Worm (Caenorhabditis elegans) whole organism, mixed stage, embryonic: Measurements from ENCODE around the gene pup-2.

Experiments used
- M03D4.4 ChIP-seq: sonication (generic microtip); optimal IDR thresholded peaks from 2 replicates; lab custom pipeline; 2017; ENCODE audit warnings: mild to moderate bottlenecking, missing genetic modification characterization, missing compliant biosample characterization
- bed-3 ChIP-seq: fragments of 200-800 bp; sonication (Bioruptor generic); optimal IDR thresholded peaks from 3 replicates; lab custom pipeline; 2018; ENCODE audit warnings: mild to moderate bottlenecking, missing genetic modification characterization, moderate library complexity, missing compliant biosample characterization
- blmp-1 ChIP-seq: fragments of 150-350 bp; optimal IDR thresholded peaks from 2 replicates; lab custom pipeline; 2014; ENCODE audit warnings: missing biosample characterization, missing genetic modification characterization
- ceh-39 ChIP-seq: fragments of 150-350 bp; optimal IDR thresholded peaks from 2 replicates; lab custom pipeline; 2014; ENCODE audit warnings: missing biosample characterization, missing genetic modification characterization
- ceh-43 ChIP-seq: fragments of 200-800 bp; sonication (Bioruptor generic); optimal IDR thresholded peaks from 2 replicates; lab custom pipeline; 2018; ENCODE audit warnings: mild to moderate bottlenecking, missing genetic modification characterization, moderate library complexity, missing compliant biosample characterization
- ceh-83 ChIP-seq: fragments of 200-800 bp; sonication (Bioruptor generic); optimal IDR thresholded peaks from 2 replicates; lab custom pipeline; 2018; ENCODE audit warnings: mild to moderate bottlenecking, missing genetic modification characterization, missing compliant biosample characterization
- ces-1 ChIP-seq: fragments of 150-350 bp; optimal IDR thresholded peaks from 2 replicates; lab custom pipeline; 2014; ENCODE audit warnings: missing biosample characterization, missing genetic modification reagents, missing genetic modification characterization
- cnd-1 ChIP-seq: fragments of 200-800 bp; sonication (Bioruptor generic); optimal IDR thresholded peaks from 2 replicates; lab custom pipeline; 2018; ENCODE audit warnings: mild to moderate bottlenecking, missing genetic modification characterization, missing compliant biosample characterization
- drap-1 ChIP-seq: fragments of 200-800 bp; sonication (Bioruptor generic); optimal IDR thresholded peaks from 3 replicates; lab custom pipeline; 2018; ENCODE audit warnings: mild to moderate bottlenecking, missing genetic modification characterization, missing compliant biosample characterization
- elt-1 ChIP-seq: sonication (generic microtip); optimal IDR thresholded peaks from 2 replicates; lab custom pipeline; 2017; ENCODE audit warnings: missing genetic modification characterization, mild to moderate bottlenecking, missing compliant biosample characterization, antibody characterized with exemption, moderate library complexity, borderline replicate concordance; ENCODE audit not compliant: insufficient read depth
- elt-3 ChIP-seq: fragments of 150-350 bp; optimal IDR thresholded peaks from 2 replicates; lab custom pipeline; 2014; ENCODE audit warnings: missing biosample characterization, missing genetic modification characterization
- flh-1 ChIP-seq: fragments of 200-800 bp; sonication (Bioruptor generic); optimal IDR thresholded peaks from 2 replicates; lab custom pipeline; 2018; ENCODE audit warnings: mild to moderate bottlenecking, missing genetic modification characterization, moderate library complexity, missing compliant biosample characterization
- hlh-1 ChIP-seq: fragments of 150-350 bp; optimal IDR thresholded peaks from 2 replicates; lab custom pipeline; 2014; ENCODE audit warnings: missing biosample characterization, missing genetic modification reagents, missing genetic modification characterization
- lin-13 ChIP-seq: fragments of 150-350 bp; optimal IDR thresholded peaks from 2 replicates; lab custom pipeline; 2014; ENCODE audit warnings: missing biosample characterization, missing genetic modification characterization
- lin-32 ChIP-seq: fragments of 200-800 bp; sonication (Bioruptor generic); optimal IDR thresholded peaks from 2 replicates; lab custom pipeline; 2018; ENCODE audit warnings: mild to moderate bottlenecking, missing genetic modification characterization, missing compliant biosample characterization
- lsy-2 ChIP-seq: fragments of 150-350 bp; optimal IDR thresholded peaks from 2 replicates; lab custom pipeline; 2014; ENCODE audit warnings: missing biosample characterization, missing genetic modification characterization
- mab-5 ChIP-seq: fragments of 150-350 bp; optimal IDR thresholded peaks from 2 replicates; lab custom pipeline; 2014; ENCODE audit warnings: missing biosample characterization, missing genetic modification characterization
- mep-1 ChIP-seq: fragments of 150-350 bp; optimal IDR thresholded peaks from 2 replicates; lab custom pipeline; 2017; ENCODE audit warnings: missing biosample characterization, missing genetic modification reagents, missing genetic modification characterization, inconsistent platforms
- nhr-12 ChIP-seq: fragments of 150-350 bp; optimal IDR thresholded peaks from 2 replicates; lab custom pipeline; 2014; ENCODE audit warnings: missing biosample characterization, missing genetic modification characterization
- nhr-2 ChIP-seq: fragments of 150-350 bp; optimal IDR thresholded peaks from 2 replicates; lab custom pipeline; 2014; ENCODE audit warnings: missing biosample characterization, missing genetic modification characterization
- nhr-237 ChIP-seq: fragments of 150-350 bp; optimal IDR thresholded peaks from 2 replicates; lab custom pipeline; 2014; ENCODE audit warnings: missing biosample characterization, missing genetic modification characterization
- nhr-76 ChIP-seq: sonication (generic microtip); optimal IDR thresholded peaks from 2 replicates; lab custom pipeline; 2017; ENCODE audit warnings: missing biosample characterization, missing genetic modification characterization
- pha-4 ChIP-seq: fragments of 150-350 bp; optimal IDR thresholded peaks from 2 replicates; lab custom pipeline; 2018; ENCODE audit warnings: missing biosample characterization, missing genetic modification reagents, missing genetic modification characterization
- sem-2 ChIP-seq: fragments of 200-800 bp; sonication (Bioruptor generic); optimal IDR thresholded peaks from 2 replicates; lab custom pipeline; 2018; ENCODE audit warnings: mild to moderate bottlenecking, missing genetic modification characterization, missing compliant biosample characterization
- snpc-4 ChIP-seq: fragments of 150-350 bp; optimal IDR thresholded peaks from 2 replicates; lab custom pipeline; 2014; ENCODE audit warnings: missing biosample characterization, missing genetic modification characterization
- sptf-1 ChIP-seq: sonication (generic microtip); optimal IDR thresholded peaks from 2 replicates; lab custom pipeline; 2017; ENCODE audit warnings: mild to moderate bottlenecking, missing genetic modification characterization, moderate library complexity, missing compliant biosample characterization
- tbx-8 ChIP-seq: fragments of 200-800 bp; sonication (Bioruptor generic); optimal IDR thresholded peaks from 2 replicates; lab custom pipeline; 2018; ENCODE audit warnings: mild to moderate bottlenecking, missing genetic modification characterization, moderate library complexity, missing compliant biosample characterization
- unc-120 ChIP-seq: sonication (generic microtip); optimal IDR thresholded peaks from 2 replicates; lab custom pipeline; 2017; ENCODE audit warnings: missing genetic modification characterization, missing compliant biosample characterization; ENCODE audit not compliant: poor library complexity, severe bottlenecking
- unc-39 ChIP-seq: fragments of 150-350 bp; optimal IDR thresholded peaks from 2 replicates; lab custom pipeline; 2014; ENCODE audit warnings: missing biosample characterization, missing genetic modification characterization
- unc-62 ChIP-seq: fragments of 150-350 bp; optimal IDR thresholded peaks from 2 replicates; lab custom pipeline; 2014; ENCODE audit warnings: missing biosample characterization, missing genetic modification reagents, missing genetic modification characterization
- zip-8 ChIP-seq: fragments of 150-350 bp; optimal IDR thresholded peaks from 2 replicates; lab custom pipeline; 2014; ENCODE audit warnings: missing biosample characterization, missing genetic modification characterization

The pup-2 gene

DNA sequence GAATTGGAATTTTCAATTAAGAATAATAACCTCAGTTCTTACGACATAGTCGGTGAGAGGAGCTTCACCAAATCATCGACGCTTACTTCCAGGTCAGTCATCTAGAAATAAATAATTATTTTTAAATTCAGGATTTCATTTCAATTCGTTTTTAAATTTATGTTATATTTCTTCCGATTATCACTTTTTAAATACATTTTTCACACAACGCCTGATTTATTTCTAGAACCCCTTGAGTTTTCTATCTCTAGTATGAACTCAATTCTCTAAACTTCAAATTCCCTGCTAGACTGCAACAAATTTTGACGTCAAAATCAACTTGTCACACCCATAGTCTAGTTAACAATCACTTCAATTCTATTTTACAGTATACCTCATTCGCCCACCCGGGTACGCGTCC lies 36.2 kb upstream of the pup-2 start, which contains the start of gene Y54H5A.2:
Gene Y54H5A.2, minus strand, starts transcription at position 101 of the 400 bp plus-strand sequence.
- TF ChIP-seq zip-8 (no peak), unc-62 (GFP tag; lab: Kevin White, UChicago) (no peak), mep-1 (tag; lab: Kevin White, UChicago) (no peak), sem-2 (no peak)

DNA sequence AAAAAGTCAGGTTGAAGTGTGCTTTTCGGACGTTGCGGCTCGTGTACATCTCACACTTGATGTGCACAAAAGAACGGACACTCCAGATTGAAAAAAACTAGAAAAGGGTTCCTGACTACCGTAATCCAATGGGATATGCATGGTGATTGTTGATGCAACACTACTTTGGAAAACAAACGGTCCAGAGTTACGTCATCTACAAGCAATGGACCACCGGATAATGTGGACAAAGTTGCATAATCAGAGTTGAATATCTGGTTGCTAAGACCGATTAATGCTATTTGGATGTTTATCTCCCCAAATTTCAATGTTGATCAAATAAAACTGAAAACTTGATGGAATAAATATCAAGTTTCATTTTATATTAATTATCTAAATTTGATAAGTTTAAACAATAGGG lies 35.7 kb upstream of the pup-2 start:
- TF ChIP-seq hlh-1 (tag; lab: Kevin White, UChicago) = no peak
- peak; percentile 28 for TF ChIP-seq lsy-2 (tag; lab: Kevin White, UChicago)
- peak; percentile 83 for TF ChIP-seq nhr-2 (tag; lab: Kevin White, UChicago)
- no peak for TF ChIP-seq ceh-43 (GFP tag; lab: Kevin White, UChicago)
- TF ChIP-seq zip-8 = peak; percentile 85
- TF ChIP-seq nhr-237 (tag; lab: Kevin White, UChicago) = no peak
- no peak for TF ChIP-seq cnd-1 (tag; lab: Kevin White, UChicago)

DNA sequence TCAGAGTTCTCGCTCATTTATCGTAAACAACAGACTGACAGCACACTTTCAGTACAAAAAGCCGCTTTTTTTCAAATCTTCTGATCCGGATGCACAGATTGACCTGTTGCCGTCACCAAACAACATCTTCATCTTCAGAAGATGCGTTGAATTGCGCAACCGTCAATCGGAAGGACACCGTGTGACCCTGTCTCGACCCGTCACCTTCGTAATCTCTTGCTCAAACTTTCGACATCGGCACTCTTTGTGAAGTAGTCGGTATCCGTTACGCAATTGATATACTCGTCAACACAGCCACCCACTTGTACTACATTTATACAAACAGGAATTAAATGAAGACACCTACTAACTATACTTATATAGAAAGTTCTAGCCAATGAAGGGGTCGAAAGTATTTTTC lies 34.7 kb upstream of the pup-2 start:
- peak; percentile 89 for TF ChIP-seq nhr-2 (tag; lab: Kevin White, UChicago)
- no peak for TF ChIP-seq bed-3 (GFP tag; lab: Kevin White, UChicago)
- no peak for TF ChIP-seq lin-32 (GFP tag; lab: Kevin White, UChicago)
- peak; percentile 71 for TF ChIP-seq zip-8
- peak; percentile 15 for TF ChIP-seq unc-62 (GFP tag; lab: Kevin White, UChicago)
- no peak for TF ChIP-seq hlh-1 (tag; lab: Kevin White, UChicago)

DNA sequence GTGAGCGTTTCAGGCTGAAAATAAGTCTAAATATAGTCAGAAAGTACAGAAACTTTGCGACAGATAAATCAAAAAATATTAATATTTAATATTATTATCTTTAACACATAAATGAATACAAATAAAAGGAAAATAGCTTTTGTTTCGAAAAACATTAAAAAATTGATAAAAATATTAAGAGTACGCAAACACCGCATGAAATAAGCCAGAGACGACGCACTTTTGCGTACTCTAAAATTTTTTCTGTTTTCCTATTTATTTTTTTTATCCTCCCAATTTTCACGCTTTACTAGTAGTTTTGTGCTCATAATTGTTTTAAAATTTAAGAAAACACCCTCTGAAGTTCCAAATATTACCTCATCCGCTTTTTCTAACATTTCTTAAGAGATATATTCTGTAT lies 32.6 kb upstream of the pup-2 start, which contains the start of the genes rbm-42 and grwd-1:
Gene rbm-42, minus strand, starts transcription at position 93 of the 400 bp plus-strand sequence.
Gene grwd-1, plus strand, starts transcription at position 328 of the 400 bp plus-strand sequence.
- TF ChIP-seq lsy-2 (tag; lab: Kevin White, UChicago) = peak; percentile 49
- TF ChIP-seq ceh-43 (GFP tag; lab: Kevin White, UChicago) = no peak
- TF ChIP-seq pha-4 (tag; lab: Kevin White, UChicago) = no peak
- TF ChIP-seq sptf-1 = peak; percentile 44
- TF ChIP-seq hlh-1 (tag; lab: Kevin White, UChicago) = no peak
- TF ChIP-seq mab-5 (tag; lab: Kevin White, UChicago) = no peak
- TF ChIP-seq, all 35 proteins: peak for 2

DNA sequence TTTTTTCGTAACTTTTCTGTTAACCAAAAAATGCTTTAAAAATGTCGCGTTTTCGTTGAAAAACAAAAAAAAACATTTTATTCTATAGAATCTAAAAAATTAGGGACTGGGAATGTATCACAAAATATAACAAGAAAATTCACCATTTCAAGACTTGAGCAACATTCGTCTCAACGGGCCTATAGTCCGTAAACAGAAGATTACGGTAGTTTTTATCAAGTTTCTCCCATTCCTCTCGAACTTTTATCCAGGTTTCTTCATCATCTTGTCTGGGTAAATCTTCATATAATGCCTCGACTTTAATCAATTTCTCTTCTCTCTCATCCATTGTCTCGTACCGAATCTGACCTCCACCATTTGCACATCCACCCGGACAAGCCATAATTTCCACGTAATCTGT lies 30.3 kb upstream of the pup-2 start:
- TF ChIP-seq bed-3 (GFP tag; lab: Kevin White, UChicago) (no peak), nhr-12 (tag; lab: Kevin White, UChicago) (no peak), drap-1 (GFP tag; lab: Kevin White, UChicago) (no peak), nhr-2 (tag; lab: Kevin White, UChicago) (no peak), unc-39 (tag; lab: Kevin White, UChicago) (no peak), sem-2 (no peak), ces-1 (GFP tag; lab: Kevin White, UChicago) (no peak), mep-1 (tag; lab: Kevin White, UChicago) (no peak), ceh-83 (no peak), hlh-1 (tag; lab: Kevin White, UChicago) (no peak), snpc-4 (tag; lab: Kevin White, UChicago) (no peak), nhr-237 (tag; lab: Kevin White, UChicago) (no peak), tbx-8 (GFP tag; lab: Kevin White, UChicago) (no peak), flh-1 (GFP tag; lab: Kevin White, UChicago) (no peak)

DNA sequence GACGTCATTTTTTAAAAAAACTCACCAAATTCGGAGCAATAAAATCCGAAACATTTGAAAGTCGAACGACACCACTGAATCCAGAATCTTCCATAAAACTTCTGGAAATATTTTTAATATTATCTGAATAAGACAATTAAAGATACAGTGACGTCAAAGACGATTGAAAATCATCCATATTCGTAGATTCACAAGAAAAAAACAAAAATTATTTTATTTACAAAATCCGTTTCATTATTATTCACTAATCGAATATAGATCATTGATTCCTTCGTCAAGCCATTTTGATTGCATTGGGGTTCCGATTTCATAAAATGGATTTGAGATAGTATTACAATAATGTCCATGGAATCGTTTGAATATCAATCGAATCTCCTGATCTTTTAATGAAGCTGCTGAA lies 27.0 kb upstream of the pup-2 start, which contains the start of gene oxy-4:
Gene oxy-4, minus strand, starts transcription at position 101 of the 400 bp plus-strand sequence.
- TF ChIP-seq mab-5 (tag; lab: Kevin White, UChicago) = no peak
- TF ChIP-seq unc-39 (tag; lab: Kevin White, UChicago) = no peak
- no peak for TF ChIP-seq ceh-39 (tag; lab: Kevin White, UChicago)
- TF ChIP-seq hlh-1 (tag; lab: Kevin White, UChicago) = no peak
- TF ChIP-seq lin-13 = no peak
- TF ChIP-seq nhr-76 (tag; lab: Kevin White, UChicago) = no peak
- no peak for TF ChIP-seq M03D4.4
- TF ChIP-seq ces-1 (GFP tag; lab: Kevin White, UChicago) = no peak
- no peak for TF ChIP-seq elt-3 (tag; lab: Kevin White, UChicago)
- TF ChIP-seq unc-120 (tag; lab: Kevin White, UChicago) = no peak
- TF ChIP-seq flh-1 (GFP tag; lab: Kevin White, UChicago) = no peak
- no peak for TF ChIP-seq blmp-1
- no peak for TF ChIP-seq unc-62 (GFP tag; lab: Kevin White, UChicago)
- TF ChIP-seq snpc-4 (tag; lab: Kevin White, UChicago) = no peak
- no peak for TF ChIP-seq nhr-12 (tag; lab: Kevin White, UChicago)
- TF ChIP-seq elt-1 (tag; lab: Kevin White, UChicago) = no peak
